Worm (Caenorhabditis elegans): Measurements from ENCODE around the gene crt-1.

DNA sequence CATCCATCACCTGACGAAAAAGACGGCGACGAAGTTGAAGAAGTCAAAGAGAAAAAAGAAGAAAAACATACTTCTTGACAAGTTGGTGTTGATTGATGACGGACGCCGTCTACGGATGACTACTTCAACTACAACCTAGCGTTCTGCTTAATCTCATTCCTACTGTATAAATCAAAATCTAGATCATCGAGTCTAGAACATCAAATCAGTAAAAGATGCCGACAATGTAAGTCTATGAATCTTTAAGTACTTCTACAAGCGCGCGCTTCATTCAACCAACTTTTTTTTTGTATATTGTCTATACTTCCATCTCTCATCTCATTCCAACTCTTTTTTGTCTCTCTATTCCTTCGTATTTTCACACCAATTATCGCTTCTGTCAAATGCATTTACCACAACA is 35.1 kb upstream of the crt-1 start:
- TF ChIP-seq ama-1 (optimal IDR thresholded peaks at IDR 0.05) (no peak), pes-1 (GFP tag; IDR thresholded peaks at IDR 0.05) (no peak), flt-1 (GFP tag; IDR thresholded peaks at IDR 0.05) (no peak), hnd-1 (tag; optimal IDR thresholded peaks at IDR 0.05) (no peak), aly-1 (tag; optimal IDR thresholded peaks at IDR 0.05) (no peak), B0310.2 (tag; optimal IDR thresholded peaks at IDR 0.05) (no peak), hmbx-1 (tag; optimal IDR thresholded peaks at IDR 0.05) (no peak), scrt-1 (GFP tag; IDR thresholded peaks at IDR 0.05) (no peak), ets-7 (tag; optimal IDR thresholded peaks at IDR 0.05) (no peak), tbx-37 (GFP tag; conservative IDR thresholded peaks at IDR 0.05) (no peak), F13C5.2 (tag; optimal IDR thresholded peaks at IDR 0.05) (no peak), tra-4 (tag; optimal IDR thresholded peaks at IDR 0.05) (no peak), sea-1 (GFP tag; conservative IDR thresholded peaks at IDR 0.05) (no peak)

Measured in whole organism, early embryonic.